Fruit fly (Drosophila melanogaster): ENCODE measurements around the gene CG15506.

dm6 chr3R:29758129-29758733 is 39.8 kb downstream of the CG15506 start:
- TF ChIP-seq EcR (GFP tag; optimal IDR thresholded peaks at IDR 0.05), result no peak
- TF ChIP-seq CG10348 (GFP tag; IDR thresholded peaks at IDR 0.05), result 0 out of 2 replicates have a peak, but pooled peaks have one; percentile 41
- no peak for TF ChIP-seq CG13204 (GFP tag; optimal IDR thresholded peaks at IDR 0.05)
- peak; percentile 18 for TF ChIP-seq CG34367 (tag; optimal IDR thresholded peaks at IDR 0.05)
- peak; percentile 83 for TF ChIP-seq CG32121 (GFP tag; IDR thresholded peaks at IDR 0.05)
- peak; percentile 38 for TF ChIP-seq CG14655 (GFP tag; optimal IDR thresholded peaks at IDR 0.05)
- TF ChIP-seq CG15710 (tag; optimal IDR thresholded peaks at IDR 0.05), result peak; percentile 24
- peak; percentile 35 for TF ChIP-seq Snoo (tag; optimal IDR thresholded peaks at IDR 0.05)
- peak; percentile 84 for TF ChIP-seq CG4496 (GFP tag; IDR thresholded peaks at IDR 0.05)
- peak; percentile 57 for TF ChIP-seq CG8159 (tag; optimal IDR thresholded peaks at IDR 0.05)
- TF ChIP-seq rn (GFP tag; IDR thresholded peaks at IDR 0.05), result peak; percentile 58
